Worm (Caenorhabditis elegans) whole organism, early embryonic: ENCODE data around the gene srx-56.
"Not testable (repeated sequence)": the region's sequence is repeated elsewhere in the genome, so short reads cannot be mapped to it uniquely, and the experiment has no call there.

Experiments used
- B0310.2 ChIP-seq: sonication (generic microtip); optimal IDR thresholded peaks from 2 replicates; lab custom pipeline; 2016; ENCODE audit warnings: mild to moderate bottlenecking, missing genetic modification characterization, missing compliant biosample characterization
- F13C5.2 ChIP-seq: sonication (generic microtip); optimal IDR thresholded peaks from 2 replicates; lab custom pipeline; 2017; ENCODE audit warnings: mild to moderate bottlenecking, missing genetic modification characterization, inconsistent platforms, missing compliant biosample characterization
- aly-1 ChIP-seq: sonication (generic microtip); optimal IDR thresholded peaks from 2 replicates; lab custom pipeline; 2016; ENCODE audit warnings: missing genetic modification characterization, missing compliant biosample characterization
- ama-1 ChIP-seq: fragments of 150-350 bp; optimal IDR thresholded peaks from 2 replicates; lab custom pipeline; 2014
- ceh-13 ChIP-seq: fragments of 200-800 bp; sonication (Bioruptor generic); optimal IDR thresholded peaks from 2 replicates; lab custom pipeline; 2018; ENCODE audit warnings: mild to moderate bottlenecking, missing genetic modification characterization, missing compliant biosample characterization
- ceh-36 ChIP-seq: sonication (generic microtip); optimal IDR thresholded peaks from 2 replicates; lab custom pipeline; 2016; ENCODE audit warnings: missing genetic modification characterization, inconsistent platforms, missing compliant biosample characterization
- ets-7 ChIP-seq: sonication (generic microtip); optimal IDR thresholded peaks from 2 replicates; lab custom pipeline; 2016; ENCODE audit warnings: missing genotype, missing genetic modification characterization, missing compliant biosample characterization
- flt-1 ChIP-seq: fragments of 200-800 bp; sonication (Bioruptor generic); IDR thresholded peaks from 2 replicates; pipeline ENCODE4 v1.3.6; 2022; ENCODE audit warnings: missing genetic modification characterization, missing compliant biosample characterization
- hmbx-1 ChIP-seq: sonication (generic microtip); optimal IDR thresholded peaks from 2 replicates; lab custom pipeline; 2016; ENCODE audit warnings: mild to moderate bottlenecking, missing genetic modification characterization, missing compliant biosample characterization
- hmg-4 ChIP-seq: fragments of 200-800 bp; sonication (Bioruptor generic); optimal IDR thresholded peaks from 2 replicates; lab custom pipeline; 2018; ENCODE audit warnings: mild to moderate bottlenecking, missing genetic modification characterization, missing compliant biosample characterization
- hnd-1 ChIP-seq: sonication (generic microtip); optimal IDR thresholded peaks from 2 replicates; lab custom pipeline; 2016; ENCODE audit warnings: missing genetic modification characterization, missing compliant biosample characterization
- pes-1 ChIP-seq: fragments of 200-800 bp; sonication (Bioruptor generic); IDR thresholded peaks from 2 replicates; pipeline ENCODE4 v1.3.6; 2022; ENCODE audit warnings: missing genetic modification reagents, missing genetic modification characterization, missing compliant biosample characterization
- scrt-1 ChIP-seq: fragments of 200-800 bp; sonication (Bioruptor generic); IDR thresholded peaks from 2 replicates; pipeline ENCODE4 v1.3.6; 2022; ENCODE audit warnings: missing genetic modification characterization, missing compliant biosample characterization
- sea-1 ChIP-seq: fragments of 200-800 bp; sonication (Bioruptor generic); conservative IDR thresholded peaks from 2 replicates; pipeline ENCODE4 v1.3.6; 2022; ENCODE audit warnings: missing genetic modification characterization, missing compliant biosample characterization
- tbx-11 ChIP-seq: fragments of 200-800 bp; sonication (Bioruptor generic); IDR thresholded peaks from 2 replicates; pipeline ENCODE4 v1.3.6; 2022; ENCODE audit warnings: missing genetic modification characterization, missing compliant biosample characterization
- tbx-37 ChIP-seq: fragments of 200-800 bp; sonication (Bioruptor generic); conservative IDR thresholded peaks from 2 replicates; pipeline ENCODE4 v1.3.6; 2022; ENCODE audit warnings: missing genetic modification reagents, missing genetic modification characterization, missing compliant biosample characterization
- tra-4 ChIP-seq: sonication (generic microtip); optimal IDR thresholded peaks from 2 replicates; lab custom pipeline; 2017; ENCODE audit warnings: missing genetic modification characterization, missing compliant biosample characterization

The srx-56 gene

DNA sequence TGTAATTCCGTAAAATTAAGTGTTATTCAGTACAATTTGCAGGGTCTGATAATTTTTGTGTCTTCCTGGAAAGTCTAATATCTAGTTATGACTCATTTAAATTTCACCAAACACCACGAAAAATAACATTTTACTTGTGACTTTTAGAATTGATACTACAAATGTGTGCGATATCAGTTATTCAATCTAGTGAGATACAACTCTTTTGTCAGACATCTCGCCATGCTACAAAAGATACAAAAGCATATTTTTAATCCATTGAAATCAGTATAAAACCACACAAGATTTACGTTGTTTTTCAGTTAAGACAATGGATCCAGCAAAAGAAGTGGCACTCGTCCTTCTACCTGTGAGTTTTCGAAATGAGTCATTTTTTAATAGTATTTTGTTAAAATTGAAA is at the start of gene srx-56:
srx-56 (plus strand) TSS at position 301 of the 400 bp plus-strand sequence.
- no peak for TF ChIP-seq B0310.2 (tag; lab: Kevin White, UChicago)
- no peak for TF ChIP-seq tbx-11 (GFP tag; lab: Robert Waterston, UW)

DNA sequence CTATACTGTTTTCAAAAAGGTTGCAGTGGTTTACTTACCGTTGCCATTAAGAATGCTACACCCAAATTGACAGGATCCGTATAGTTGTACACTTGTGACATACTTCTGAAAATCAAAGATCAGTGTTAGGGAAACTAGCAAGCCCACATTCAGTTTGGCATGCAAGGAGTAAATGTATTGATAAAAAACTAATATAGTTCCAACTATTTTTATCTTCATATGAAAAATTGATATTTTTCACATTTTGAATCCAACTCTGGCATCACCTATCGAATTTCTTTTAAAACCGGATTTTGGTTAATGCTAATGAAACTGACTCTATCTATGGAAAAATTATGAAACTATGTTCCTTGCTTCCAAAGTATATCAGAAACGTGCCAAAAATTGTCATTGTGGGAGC is 48.9 kb upstream of the srx-56 start, which contains the start of gene srx-92:
srx-92 (minus strand) TSS at position 101 of the 400 bp plus-strand sequence.
- TF ChIP-seq pes-1 (GFP tag; lab: Robert Waterston, UW) (no peak), tra-4 (tag; lab: Kevin White, UChicago) (no peak), ets-7 (tag; lab: Kevin White, UChicago) (no peak), hnd-1 (tag; lab: Kevin White, UChicago) (no peak), hmbx-1 (tag; lab: Kevin White, UChicago) (no peak), sea-1 (no peak), hmg-4 (GFP tag; lab: Kevin White, UChicago) (no peak), aly-1 (tag; lab: Kevin White, UChicago) (no peak), ceh-13 (GFP tag; lab: Kevin White, UChicago) (no peak), tbx-37 (GFP tag; lab: Robert Waterston, UW) (no peak), flt-1 (GFP tag; lab: Robert Waterston, UW) (no peak), ceh-36 (no peak), B0310.2 (tag; lab: Kevin White, UChicago) (no peak), tbx-11 (GFP tag; lab: Robert Waterston, UW) (no peak), ama-1 (lab: Kevin White, UChicago) (no peak)

DNA sequence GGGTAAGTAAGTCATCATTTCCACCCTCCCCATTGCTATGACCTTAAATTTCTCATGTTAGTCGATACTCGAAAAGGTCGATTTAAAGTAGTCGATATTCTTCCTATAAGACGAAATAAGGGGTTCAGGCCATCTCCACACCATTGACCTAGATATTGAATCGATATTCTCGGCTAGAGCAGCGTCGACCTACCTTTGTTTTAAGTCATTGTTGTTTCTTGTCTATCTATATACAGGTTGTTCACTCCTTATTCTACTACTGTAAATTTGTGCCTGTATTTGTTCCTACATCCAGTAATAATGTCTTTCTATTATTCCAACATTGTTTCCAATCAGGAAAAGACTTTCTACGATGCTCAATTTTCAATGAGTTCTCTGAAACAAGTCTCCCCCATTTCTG is 47.3 kb upstream of the srx-56 start, which contains the start of gene F10G2.4:
F10G2.4 (plus strand) TSS at position 301 of the 400 bp plus-strand sequence.
- TF ChIP-seq ama-1 (lab: Kevin White, UChicago), result no peak

DNA sequence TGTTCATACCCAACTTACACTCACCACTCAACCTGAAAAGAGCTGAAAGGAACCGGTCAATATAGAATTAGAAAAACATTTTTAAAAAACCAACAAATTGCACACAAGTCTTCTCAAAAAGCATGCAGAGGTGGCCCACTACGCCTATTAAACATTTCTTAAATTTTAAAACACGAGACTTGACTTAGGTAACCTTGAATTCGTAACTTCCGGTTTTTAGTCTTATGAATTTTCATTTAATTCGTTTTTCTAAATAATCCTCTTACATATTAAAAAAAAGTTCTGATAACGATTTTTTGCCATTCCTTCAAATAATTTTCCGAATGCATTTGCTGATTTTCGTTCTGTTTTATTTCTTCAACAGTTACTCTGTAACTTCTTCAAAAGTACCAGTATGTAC is 46.1 kb upstream of the srx-56 start, which contains the start of gene clec-7:
clec-7 (plus strand) TSS at position 301 of the 400 bp plus-strand sequence.
- TF ChIP-seq hmbx-1 (tag; lab: Kevin White, UChicago) (no peak), B0310.2 (tag; lab: Kevin White, UChicago) (no peak), tbx-11 (GFP tag; lab: Robert Waterston, UW) (no peak), F13C5.2 (tag; lab: Kevin White, UChicago) (no peak), tra-4 (tag; lab: Kevin White, UChicago) (no peak), aly-1 (tag; lab: Kevin White, UChicago) (no peak), ceh-13 (GFP tag; lab: Kevin White, UChicago) (no peak), hnd-1 (tag; lab: Kevin White, UChicago) (no peak), tbx-37 (GFP tag; lab: Robert Waterston, UW) (no peak), ceh-36 (no peak), ama-1 (lab: Kevin White, UChicago) (no peak), ets-7 (tag; lab: Kevin White, UChicago) (no peak), hmg-4 (GFP tag; lab: Kevin White, UChicago) (no peak)

DNA sequence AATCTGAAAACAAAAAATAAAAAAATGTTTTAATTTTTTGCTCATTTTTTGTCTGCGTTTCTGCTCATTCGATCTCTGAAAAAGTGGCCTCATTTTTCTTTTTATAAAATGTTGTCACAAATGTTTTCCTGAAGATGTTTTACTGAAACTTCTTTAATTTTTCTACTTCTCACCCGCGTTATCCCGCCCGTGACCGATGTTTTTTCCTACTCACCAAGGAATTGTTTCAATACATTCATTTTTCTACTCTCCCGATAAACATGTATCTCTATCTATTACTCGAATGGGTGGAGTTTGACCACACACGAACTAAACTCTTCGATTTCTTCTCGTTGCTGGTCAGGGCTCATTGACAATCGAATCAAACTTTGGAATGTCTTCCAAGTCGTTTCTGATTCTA is 43.3 kb upstream of the srx-56 start, which contains the start of gene F10G2.2:
F10G2.2 (plus strand) TSS at position 301 of the 400 bp plus-strand sequence.
- no peak for TF ChIP-seq scrt-1 (GFP tag; lab: Robert Waterston, UW)
- no peak for TF ChIP-seq ama-1 (lab: Kevin White, UChicago)
- TF ChIP-seq tbx-37 (GFP tag; lab: Robert Waterston, UW), result no peak
- TF ChIP-seq hnd-1 (tag; lab: Kevin White, UChicago), result no peak
- TF ChIP-seq ets-7 (tag; lab: Kevin White, UChicago), result no peak
- TF ChIP-seq B0310.2 (tag; lab: Kevin White, UChicago), result no peak
- TF ChIP-seq hmbx-1 (tag; lab: Kevin White, UChicago), result no peak
- no peak for TF ChIP-seq flt-1 (GFP tag; lab: Robert Waterston, UW)
- TF ChIP-seq pes-1 (GFP tag; lab: Robert Waterston, UW), result no peak
- TF ChIP-seq hmg-4 (GFP tag; lab: Kevin White, UChicago), result no peak
- TF ChIP-seq ceh-13 (GFP tag; lab: Kevin White, UChicago), result no peak

DNA sequence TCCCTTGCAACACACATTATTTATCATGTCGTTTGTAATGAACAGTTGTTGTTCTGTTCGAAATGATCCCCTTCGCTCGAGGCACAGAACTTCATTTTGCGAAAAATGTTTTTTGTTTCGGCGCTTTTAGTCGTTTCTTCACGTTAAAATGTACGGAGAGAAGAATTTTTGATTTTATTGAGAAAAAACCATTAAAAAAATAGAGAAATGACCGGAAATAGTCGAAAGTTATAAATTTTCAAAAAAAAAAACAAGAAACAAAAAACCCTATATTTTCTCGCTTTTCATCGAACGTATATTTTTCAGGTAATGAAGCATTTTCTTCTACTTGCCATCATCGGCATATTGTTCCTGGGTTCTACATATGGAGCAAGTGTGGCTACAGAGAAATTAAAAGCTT is 41.9 kb upstream of the srx-56 start, which contains the start of gene F10G2.1:
F10G2.1 (plus strand) TSS at position 301 of the 400 bp plus-strand sequence.
- TF ChIP-seq hmg-4 (GFP tag; lab: Kevin White, UChicago) (no peak), tra-4 (tag; lab: Kevin White, UChicago) (no peak)

DNA sequence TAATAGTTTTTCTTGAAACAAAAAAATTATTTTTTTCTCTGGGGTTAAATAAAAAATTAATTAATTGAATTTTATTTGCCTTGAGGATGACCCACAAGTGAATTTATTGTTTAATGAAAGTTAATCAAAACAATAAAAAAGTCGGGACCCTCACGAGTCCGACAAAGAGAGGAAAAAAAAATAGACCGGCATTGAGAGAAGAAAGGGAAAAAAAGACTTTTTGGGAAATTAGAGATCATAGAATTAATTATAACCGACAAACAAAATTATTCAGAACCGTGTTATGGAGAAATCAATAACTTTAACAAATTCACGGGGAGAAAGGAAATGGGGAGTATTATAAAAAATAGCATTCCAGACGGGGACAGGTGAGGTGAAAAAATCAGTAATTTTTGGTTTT is 37.0 kb upstream of the srx-56 start, which contains the start of gene F10G2.7:
F10G2.7 (minus strand) TSS at position 101 of the 400 bp plus-strand sequence.
- TF ChIP-seq ceh-36; ama-1 (lab: Kevin White, UChicago); hmg-4 (GFP tag; lab: Kevin White, UChicago): not testable (repeated sequence)

DNA sequence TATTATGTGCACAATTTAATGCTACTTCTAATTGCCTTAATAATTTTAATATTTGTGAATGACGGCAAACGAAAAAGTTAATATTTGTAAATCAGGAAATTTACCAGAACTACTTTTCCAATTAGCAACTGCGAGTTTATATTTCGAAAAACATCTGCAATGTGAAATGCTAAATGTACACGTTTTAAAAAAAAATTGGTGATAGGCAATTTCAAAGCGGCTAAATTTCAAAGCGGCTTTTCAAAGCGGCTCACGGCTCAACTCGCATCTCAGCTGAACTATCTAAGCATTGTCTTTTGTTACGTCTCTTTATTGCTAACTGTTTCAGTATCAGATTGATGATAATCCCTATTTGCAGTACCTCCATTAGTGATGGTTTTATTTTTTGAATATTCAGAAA is 34.4 kb upstream of the srx-56 start, which contains the start of gene srh-187:
srh-187 (minus strand) TSS at position 101 of the 400 bp plus-strand sequence.
- TF ChIP-seq scrt-1 (GFP tag; lab: Robert Waterston, UW), result no peak
- TF ChIP-seq hnd-1 (tag; lab: Kevin White, UChicago), result no peak
- TF ChIP-seq aly-1 (tag; lab: Kevin White, UChicago), result no peak
- TF ChIP-seq tbx-11 (GFP tag; lab: Robert Waterston, UW), result no peak
- no peak for TF ChIP-seq ceh-36
- no peak for TF ChIP-seq flt-1 (GFP tag; lab: Robert Waterston, UW)
- no peak for TF ChIP-seq ama-1 (lab: Kevin White, UChicago)
- TF ChIP-seq hmg-4 (GFP tag; lab: Kevin White, UChicago), result no peak
- TF ChIP-seq F13C5.2 (tag; lab: Kevin White, UChicago), result no peak
- no peak for TF ChIP-seq B0310.2 (tag; lab: Kevin White, UChicago)
- TF ChIP-seq ets-7 (tag; lab: Kevin White, UChicago), result no peak
- TF ChIP-seq tbx-37 (GFP tag; lab: Robert Waterston, UW), result no peak
- no peak for TF ChIP-seq tra-4 (tag; lab: Kevin White, UChicago)
- TF ChIP-seq pes-1 (GFP tag; lab: Robert Waterston, UW), result no peak
- TF ChIP-seq hmbx-1 (tag; lab: Kevin White, UChicago), result no peak
- no peak for TF ChIP-seq sea-1
